Fruit fly (Drosophila melanogaster) whole organism, embryonic: Measurements from ENCODE around the gene CG7556.

Experiments used
- Atf3 ChIP-seq: fragments of 200-800 bp; sonication (Bioruptor generic); optimal IDR thresholded peaks from 3 replicates; lab custom pipeline; 2016; ENCODE audit warnings: missing biosample characterization, missing genetic modification characterization
- Awh ChIP-seq: fragments of 200-800 bp; sonication (Bioruptor generic); IDR thresholded peaks from 2 replicates; pipeline ENCODE4, ENCODE4 v1.3.6; 2022; ENCODE audit warnings: missing biosample characterization, missing genetic modification characterization
- Bteb2 ChIP-seq: fragments of 200-800 bp; sonication (Bioruptor generic); optimal IDR thresholded peaks from 2 replicates; lab custom pipeline; 2016; ENCODE audit warnings: missing biosample characterization, missing genetic modification characterization
- CG10147 ChIP-seq: fragments of 200-800 bp; sonication (Bioruptor generic); optimal IDR thresholded peaks from 2 replicates; lab custom pipeline; 2019; ENCODE audit warnings: missing biosample characterization, mild to moderate bottlenecking, missing genetic modification characterization, moderate library complexity
- CG10209 ChIP-seq: fragments of 200-800 bp; sonication (Bioruptor generic); optimal IDR thresholded peaks from 3 replicates; lab custom pipeline; 2017; ENCODE audit warnings: missing biosample characterization, mild to moderate bottlenecking, missing genetic modification characterization, missing genetic modification reagents
- CG11696 ChIP-seq: fragments of 200-800 bp; sonication (Bioruptor generic); IDR thresholded peaks from 2 replicates; pipeline ENCODE4 v1.3.6; 2022; ENCODE audit warnings: missing biosample characterization, missing genetic modification characterization
- CG12391 ChIP-seq: fragments of 200-800 bp; sonication (Bioruptor generic); optimal IDR thresholded peaks from 3 replicates; lab custom pipeline; 2018; ENCODE audit warnings: missing biosample characterization, mild to moderate bottlenecking, missing genetic modification characterization, moderate library complexity
- CG12769 ChIP-seq: fragments of 200-800 bp; sonication (Bioruptor generic); optimal IDR thresholded peaks from 2 replicates; lab custom pipeline; 2019; ENCODE audit warnings: missing biosample characterization, mild to moderate bottlenecking, missing genetic modification characterization, moderate library complexity
- CG14667 ChIP-seq: fragments of 200-800 bp; sonication (Bioruptor generic); IDR thresholded peaks from 2 replicates; pipeline ENCODE4 v1.3.6; 2022; ENCODE audit warnings: missing biosample characterization, missing genetic modification characterization
- CG15073 ChIP-seq: fragments of 200-800 bp; sonication (Bioruptor generic); optimal IDR thresholded peaks from 2 replicates; lab custom pipeline; 2016; ENCODE audit warnings: missing biosample characterization, missing genetic modification characterization
- CG16779 ChIP-seq: fragments of 200-800 bp; sonication (Bioruptor generic); IDR thresholded peaks from 2 replicates; pipeline ENCODE4 v1.3.6; 2022; ENCODE audit warnings: missing biosample characterization, missing genetic modification characterization
- CG17359 ChIP-seq: fragments of 200-800 bp; sonication (Bioruptor generic); optimal IDR thresholded peaks from 3 replicates; lab custom pipeline; 2018; ENCODE audit warnings: missing biosample characterization, mild to moderate bottlenecking, missing genetic modification characterization, moderate library complexity
- CG18011 ChIP-seq: fragments of 200-800 bp; sonication (Bioruptor generic); optimal IDR thresholded peaks from 2 replicates; lab custom pipeline; 2017; ENCODE audit warnings: missing biosample characterization, missing genetic modification characterization, mild to moderate bottlenecking, moderate library complexity, missing genotype
- CG18262 ChIP-seq: fragments of 200-800 bp; optimal IDR thresholded peaks from 3 replicates; lab custom pipeline; 2019; ENCODE audit warnings: missing biosample characterization, mild to moderate bottlenecking, missing genetic modification characterization, moderate library complexity
- CG2199 ChIP-seq: fragments of 200-800 bp; sonication (Bioruptor generic); IDR thresholded peaks from 3 replicates; pipeline ENCODE4 v1.3.6; 2022; ENCODE audit warnings: missing biosample characterization, missing genetic modification characterization
- CG30431 ChIP-seq: fragments of 200-800 bp; sonication (Bioruptor generic); optimal IDR thresholded peaks from 2 replicates; lab custom pipeline; 2017; ENCODE audit warnings: missing biosample characterization, missing genetic modification characterization
- CG31441 ChIP-seq: fragments of 200-800 bp; sonication (Bioruptor generic); IDR thresholded peaks from 2 replicates; pipeline ENCODE4 v1.3.6; 2022; ENCODE audit warnings: missing biosample characterization, missing genetic modification characterization
- CG33213 ChIP-seq: fragments of 200-800 bp; sonication (Bioruptor generic); optimal IDR thresholded peaks from 3 replicates; lab custom pipeline; 2016; ENCODE audit warnings: missing biosample characterization, missing genetic modification characterization
- CG43689 ChIP-seq: fragments of 200-800 bp; sonication (Bioruptor generic); IDR thresholded peaks from 2 replicates; pipeline ENCODE4 v1.3.6; 2022; ENCODE audit warnings: missing biosample characterization, missing genetic modification characterization
- CG4707 ChIP-seq: fragments of 200-800 bp; sonication (Bioruptor generic); optimal IDR thresholded peaks from 2 replicates; lab custom pipeline; 2018; ENCODE audit warnings: missing biosample characterization, mild to moderate bottlenecking, missing genetic modification characterization, moderate library complexity
- CG4730 ChIP-seq: fragments of 200-800 bp; sonication (Bioruptor generic); IDR thresholded peaks from 2 replicates; pipeline ENCODE4 v1.3.6; 2022; ENCODE audit warnings: missing biosample characterization, missing genetic modification characterization
- CG5953 ChIP-seq: fragments of 200-800 bp; sonication (Bioruptor generic); IDR thresholded peaks from 2 replicates; pipeline ENCODE4 v1.3.6; 2022; ENCODE audit warnings: missing biosample characterization, missing genetic modification characterization
- CG6791 ChIP-seq: fragments of 200-800 bp; sonication (Bioruptor generic); IDR thresholded peaks from 3 replicates; pipeline ENCODE4 v1.3.6; 2022; ENCODE audit warnings: missing biosample characterization, missing genetic modification characterization; ENCODE audit not compliant: partially characterized antibody
- CG6854 ChIP-seq: fragments of 200-800 bp; sonication (Bioruptor generic); optimal IDR thresholded peaks from 3 replicates; lab custom pipeline; 2017; ENCODE audit warnings: missing biosample characterization, mild to moderate bottlenecking, missing genetic modification characterization
- CG7556 ChIP-seq: fragments of 200-800 bp; sonication (Bioruptor generic); optimal IDR thresholded peaks from 2 replicates; lab custom pipeline; 2017; ENCODE audit warnings: missing biosample characterization, mild to moderate bottlenecking, missing genetic modification characterization
- CG8359 ChIP-seq: fragments of 200-800 bp; sonication (Bioruptor generic); optimal IDR thresholded peaks from 2 replicates; lab custom pipeline; 2017; ENCODE audit warnings: missing biosample characterization, mild to moderate bottlenecking, missing genetic modification characterization, borderline replicate concordance
- CG8478 ChIP-seq: fragments of >200 bp; optimal IDR thresholded peaks from 2 replicates; lab custom pipeline; 2018
- CG8944 ChIP-seq: fragments of 200-800 bp; sonication (Bioruptor generic); optimal IDR thresholded peaks from 3 replicates; lab custom pipeline; 2016; ENCODE audit warnings: missing biosample characterization, missing genetic modification characterization
- CG9727 ChIP-seq: fragments of 200-800 bp; sonication (Bioruptor generic); optimal IDR thresholded peaks from 3 replicates; lab custom pipeline; 2017; ENCODE audit warnings: missing biosample characterization, mild to moderate bottlenecking, missing genetic modification characterization
- Dbx ChIP-seq: fragments of 200-800 bp; sonication (Bioruptor generic); IDR thresholded peaks from 3 replicates; pipeline ENCODE4 v1.3.6; 2022; ENCODE audit warnings: missing biosample characterization, missing genetic modification characterization
- Dip3 ChIP-seq: fragments of 200-800 bp; sonication (Bioruptor generic); optimal IDR thresholded peaks from 3 replicates; lab custom pipeline; 2016; ENCODE audit warnings: missing biosample characterization, missing genetic modification characterization
- E2f2 ChIP-seq: fragments of 200-800 bp; sonication (Bioruptor generic); IDR thresholded peaks from 2 replicates; pipeline ENCODE4 v1.3.6; 2022; ENCODE audit warnings: missing biosample characterization, missing genetic modification characterization
- Fer3 ChIP-seq: fragments of 200-800 bp; sonication (Bioruptor generic); optimal IDR thresholded peaks from 2 replicates; lab custom pipeline; 2018; ENCODE audit warnings: missing biosample characterization, mild to moderate bottlenecking, missing genetic modification characterization, moderate library complexity
- Gug ChIP-seq: fragments of 200-800 bp; sonication (Bioruptor generic); IDR thresholded peaks from 4 replicates; pipeline ENCODE4 v1.3.6; 2022; ENCODE audit warnings: missing biosample characterization, missing genetic modification characterization
- HLH3B ChIP-seq: fragments of 200-800 bp; sonication (Bioruptor generic); IDR thresholded peaks from 2 replicates; pipeline ENCODE4 v1.3.6; 2022; ENCODE audit warnings: missing biosample characterization, missing genetic modification characterization
- Hr3 ChIP-seq: fragments of 200-800 bp; sonication (Bioruptor generic); optimal IDR thresholded peaks from 3 replicates; lab custom pipeline; 2016; ENCODE audit warnings: missing biosample characterization, missing genetic modification characterization
- Hsf ChIP-seq: fragments of 200-800 bp; sonication (Bioruptor generic); optimal IDR thresholded peaks from 3 replicates; lab custom pipeline; 2016; ENCODE audit warnings: missing biosample characterization, missing genetic modification characterization
- ac ChIP-seq: fragments of 200-800 bp; sonication (Bioruptor generic); optimal IDR thresholded peaks from 3 replicates; lab custom pipeline; 2017; ENCODE audit warnings: missing biosample characterization, mild to moderate bottlenecking, missing genetic modification characterization
- ase ChIP-seq: fragments of 200-800 bp; sonication (Bioruptor generic); IDR thresholded peaks from 3 replicates; pipeline ENCODE4 v1.3.6; 2022; ENCODE audit warnings: missing biosample characterization, missing genetic modification characterization
- chinmo ChIP-seq: fragments of 200-800 bp; sonication (Bioruptor generic); IDR thresholded peaks from 4 replicates; pipeline ENCODE4 v1.3.6; 2022; ENCODE audit warnings: missing biosample characterization, missing genetic modification characterization; ENCODE audit not compliant: partially characterized antibody
- dmrt11E ChIP-seq: fragments of 200-800 bp; sonication (Bioruptor generic); optimal IDR thresholded peaks from 3 replicates; lab custom pipeline; 2018; ENCODE audit warnings: missing biosample characterization, mild to moderate bottlenecking, missing genetic modification characterization, moderate library complexity
- eve ChIP-seq, 2 experiments: fragments of >200 bp; optimal IDR thresholded peaks; 2 replicates each; lab custom pipeline; 2017; ENCODE audit warnings: missing biosample characterization in 2 of 2, missing genetic modification characterization in 2 of 2
- fd96Cb ChIP-seq: fragments of 200-800 bp; sonication (Bioruptor generic); optimal IDR thresholded peaks from 2 replicates; lab custom pipeline; 2018; ENCODE audit warnings: missing biosample characterization, mild to moderate bottlenecking, missing genetic modification characterization, moderate library complexity
- gsb ChIP-seq: fragments of 200-800 bp; sonication (Bioruptor generic); IDR thresholded peaks from 2 replicates; pipeline ENCODE4 v1.3.6; 2022; ENCODE audit warnings: missing biosample characterization, missing genetic modification characterization
- lilli ChIP-seq: fragments of 200-800 bp; sonication (Bioruptor generic); optimal IDR thresholded peaks from 3 replicates; lab custom pipeline; 2016; ENCODE audit warnings: missing biosample characterization, missing genetic modification characterization
- luna ChIP-seq: fragments of 200-800 bp; sonication (Bioruptor generic); optimal IDR thresholded peaks from 2 replicates; lab custom pipeline; 2016; ENCODE audit warnings: missing biosample characterization, missing genetic modification characterization
- mld ChIP-seq: fragments of 200-800 bp; sonication (Bioruptor generic); IDR thresholded peaks from 3 replicates; pipeline ENCODE4 v1.3.6; 2022; ENCODE audit warnings: missing biosample characterization, missing genetic modification characterization; ENCODE audit not compliant: partially characterized antibody
- pho ChIP-seq: fragments of 200-800 bp; sonication (Bioruptor generic); optimal IDR thresholded peaks from 2 replicates; lab custom pipeline; 2016; ENCODE audit warnings: missing biosample characterization, missing genetic modification characterization
- rib ChIP-seq: fragments of 200-800 bp; sonication (Bioruptor generic); IDR thresholded peaks from 2 replicates; pipeline ENCODE4 v1.3.6; 2022; ENCODE audit warnings: missing biosample characterization, missing genetic modification characterization
- scrt ChIP-seq: fragments of 200-800 bp; sonication (Bioruptor generic); optimal IDR thresholded peaks from 2 replicates; lab custom pipeline; 2018; ENCODE audit warnings: missing biosample characterization, mild to moderate bottlenecking, missing genetic modification characterization, moderate library complexity
- sisA ChIP-seq: fragments of 200-800 bp; sonication (Bioruptor generic); IDR thresholded peaks from 2 replicates; pipeline ENCODE4 v1.3.6; 2022; ENCODE audit warnings: missing biosample characterization, missing genetic modification characterization

The CG7556 gene

dm6 chrX:19154998-19155397 is 24.6 kb downstream of the CG7556 start (continued):
- peak; percentile 81 for TF ChIP-seq lilli (GFP tag; lab: Kevin White, UChicago)
- TF ChIP-seq CG12391 (tag; lab: Kevin White, UChicago) = peak; percentile 92
- no peak for TF ChIP-seq CG18011 (GFP tag; lab: Kevin White, UChicago)
- peak; percentile 83 for TF ChIP-seq ac (GFP tag; lab: Kevin White, UChicago)
- peak; percentile 82 for TF ChIP-seq CG8944 (GFP tag; lab: Kevin White, UChicago)
- TF ChIP-seq Fer3 = peak; percentile 68
- peak; percentile 8 for TF ChIP-seq CG6854 (GFP tag; lab: Kevin White, UChicago)
- TF ChIP-seq CG4707 = peak; percentile 74
- peak; percentile 97 for TF ChIP-seq dmrt11E (tag; lab: Kevin White, UChicago)
- TF ChIP-seq CG11696 = no peak
- TF ChIP-seq Hr3 = peak; percentile 83
- TF ChIP-seq CG12769 (tag; lab: Kevin White, UChicago) = peak; percentile 75
- peak; percentile 87 for TF ChIP-seq Atf3 (GFP tag; lab: Kevin White, UChicago)
- peak; percentile 85; the same call in 1 of the 3 replicates for TF ChIP-seq CG2199 (GFP tag; lab: Robert Waterston, UW)
- peak; percentile 81 for TF ChIP-seq CG5953
- TF ChIP-seq luna (GFP tag; lab: Kevin White, UChicago) = no peak
- TF ChIP-seq CG7556 (GFP tag; lab: Kevin White, UChicago) = peak; percentile 77
- TF ChIP-seq fd96Cb (tag; lab: Kevin White, UChicago) = peak; percentile 92
- TF ChIP-seq CG15073 (GFP tag; lab: Kevin White, UChicago) = peak; percentile 45
- TF ChIP-seq CG4730 = peak; percentile 67
- no peak for TF ChIP-seq CG16779 (GFP tag; lab: Robert Waterston, UW)
- peak; percentile 94 for TF ChIP-seq CG9727 (GFP tag; lab: Kevin White, UChicago)
- peak; percentile 55 for TF ChIP-seq pho
- peak; percentile 90 for TF ChIP-seq CG17359 (tag; lab: Kevin White, UChicago)
- TF ChIP-seq CG10209 (GFP tag; lab: Kevin White, UChicago) = peak; percentile 86
- TF ChIP-seq CG33213 (GFP tag; lab: Kevin White, UChicago) = peak; percentile 83
- no peak for TF ChIP-seq CG43689
- TF ChIP-seq CG6791 (GFP tag; lab: Robert Waterston, UW) = no peak
- peak; percentile 46 for TF ChIP-seq scrt (GFP tag; lab: Kevin White, UChicago)
- TF ChIP-seq Dip3 (GFP tag; lab: Kevin White, UChicago) = peak; percentile 31
- peak; percentile 22 for TF ChIP-seq CG10147 (GFP tag; lab: Kevin White, UChicago)
- TF ChIP-seq CG8359 (GFP tag; lab: Kevin White, UChicago) = peak; percentile 76
- peak; percentile 55; the same call in 1 of the 2 replicates for TF ChIP-seq E2f2 (GFP tag; lab: Robert Waterston, UW)
- no peak for TF ChIP-seq gsb (GFP tag; lab: Robert Waterston, UW)
- peak; percentile 87 for TF ChIP-seq HLH3B
- TF ChIP-seq chinmo (GFP tag; lab: Robert Waterston, UW) = no peak
- TF ChIP-seq CG14667 (GFP tag; lab: Robert Waterston, UW) = peak; percentile 78
- TF ChIP-seq Hsf (GFP tag; lab: Kevin White, UChicago) = peak; percentile 87
- peak in 1 of 2 experiments; percentile 92 for TF ChIP-seq eve (GFP tag; optimal IDR thresholded peaks at IDR 0.05; lab: Kevin White, UChicago)
- TF ChIP-seq Dbx (GFP tag; lab: Robert Waterston, UW) = no peak
- no peak for TF ChIP-seq CG8478 (lab: Kevin White, UChicago)
- TF ChIP-seq rib (GFP tag; lab: Robert Waterston, UW) = 0 out of 2 replicates have a peak, but pooled peaks have one; percentile 42
- no peak for TF ChIP-seq mld
- TF ChIP-seq sisA = peak; percentile 86
- peak; percentile 82 for TF ChIP-seq CG30431 (GFP tag; lab: Kevin White, UChicago)
- peak; percentile 74; the same call in 3 of the 4 replicates for TF ChIP-seq Gug (GFP tag; lab: Robert Waterston, UW)
- TF ChIP-seq CG18262 = peak; percentile 93
- TF ChIP-seq ase (GFP tag; lab: Robert Waterston, UW) = peak; percentile 72; the same call in 2 of the 3 replicates
- TF ChIP-seq Awh (GFP tag; lab: Robert Waterston, UW) = peak; percentile 88
- peak; percentile 29 for TF ChIP-seq Bteb2 (GFP tag; lab: Kevin White, UChicago)
- TF ChIP-seq CG31441 (GFP tag; lab: Robert Waterston, UW) = peak; percentile 91
